Worm (Caenorhabditis elegans): ENCODE measurements around the gene ZC84.1.

The ZC84.1 gene

ce11 chrIII:9239983-9240382 lies 33.9 kb upstream of the ZC84.1 start, which contains the start of gene saeg-2 (continued):
- no peak for TF ChIP-seq egl-27 (tag; optimal IDR thresholded peaks at IDR 0.05)
- no peak for TF ChIP-seq zag-1 (tag; optimal IDR thresholded peaks at IDR 0.05)
- TF ChIP-seq ceh-8 (GFP tag; optimal IDR thresholded peaks at IDR 0.05): no peak
- TF ChIP-seq F16B12.6 (tag; optimal IDR thresholded peaks at IDR 0.05): no peak
- no peak for TF ChIP-seq aly-2 (tag; optimal IDR thresholded peaks at IDR 0.05)
- no peak for TF ChIP-seq ztf-11 (tag; optimal IDR thresholded peaks at IDR 0.05)
- TF ChIP-seq snpc-4 (tag; optimal IDR thresholded peaks at IDR 0.05): no peak
- TF ChIP-seq pax-3 (tag; optimal IDR thresholded peaks at IDR 0.05): no peak
- TF ChIP-seq dpl-1 (GFP tag; optimal IDR thresholded peaks at IDR 0.05): peak in 1 of 3 experiments; percentile 26
- TF ChIP-seq alr-1 (tag; optimal IDR thresholded peaks at IDR 0.05; ENCODE audit: borderline replicate concordance): no peak
- peak; percentile 14 for TF ChIP-seq tbx-2 (tag; optimal IDR thresholded peaks at IDR 0.05)
- no peak for TF ChIP-seq lir-3 (tag; optimal IDR thresholded peaks at IDR 0.05; ENCODE audit: poor library complexity)
- no peak for TF ChIP-seq hlh-4 (tag; optimal IDR thresholded peaks at IDR 0.05)
- peak; percentile 41 for TF ChIP-seq nhr-71 (tag; optimal IDR thresholded peaks at IDR 0.05)
- no peak for TF ChIP-seq ceh-63 (GFP tag; optimal IDR thresholded peaks at IDR 0.05)
- no peak for TF ChIP-seq unc-86 (tag; optimal IDR thresholded peaks at IDR 0.05)
- TF ChIP-seq unc-130 (tag; optimal IDR thresholded peaks at IDR 0.05): no peak
- no peak for TF ChIP-seq nhr-84 (tag; optimal IDR thresholded peaks at IDR 0.05)
- no peak for TF ChIP-seq zip-4 (GFP tag; optimal IDR thresholded peaks at IDR 0.05)
- TF ChIP-seq irx-1 (tag; optimal IDR thresholded peaks at IDR 0.05): no peak
- TF ChIP-seq lin-13 (GFP tag; optimal IDR thresholded peaks at IDR 0.05): no peak
- TF ChIP-seq pag-3 (tag; optimal IDR thresholded peaks at IDR 0.05; ENCODE audit: borderline replicate concordance, insufficient read depth): no peak
- no peak for TF ChIP-seq nhr-77 (tag; optimal IDR thresholded peaks at IDR 0.05)
- no peak for TF ChIP-seq sox-4 (tag; optimal IDR thresholded peaks at IDR 0.05)
- peak; percentile 7 for TF ChIP-seq nhr-20 (tag; optimal IDR thresholded peaks at IDR 0.05)
- peak; percentile 76 for TF ChIP-seq lin-14 (GFP tag; optimal IDR thresholded peaks at IDR 0.05)
- TF ChIP-seq pqm-1 (tag; optimal IDR thresholded peaks at IDR 0.05): no peak
- peak; percentile 3 for TF ChIP-seq xbp-1 (tag; optimal IDR thresholded peaks at IDR 0.05)
- no peak for TF ChIP-seq aha-1 (tag; optimal IDR thresholded peaks at IDR 0.05)
- peak; percentile 35 to 64 for TF ChIP-seq lsy-2 (tag; optimal IDR thresholded peaks at IDR 0.05)
- TF ChIP-seq swsn-7 (tag; optimal IDR thresholded peaks at IDR 0.05): peak; percentile 38
- no peak for TF ChIP-seq nhr-19 (GFP tag; conservative IDR thresholded peaks at IDR 0.05)
- no peak for TF ChIP-seq C04F5.9 (tag; optimal IDR thresholded peaks at IDR 0.05)
- peak; percentile 47 for TF ChIP-seq blmp-1 (tag; optimal IDR thresholded peaks at IDR 0.05)
- TF ChIP-seq nhr-85 (tag): peak; percentile 39
- peak; percentile 5 for TF ChIP-seq nhr-47 (tag; optimal IDR thresholded peaks at IDR 0.05)
- TF ChIP-seq hpl-2 (GFP tag; optimal IDR thresholded peaks at IDR 0.05): no peak
- no peak for TF ChIP-seq unc-98 (GFP tag; IDR thresholded peaks at IDR 0.05)
- TF ChIP-seq snu-23 (GFP tag; optimal IDR thresholded peaks at IDR 0.05): peak; percentile 62
- TF ChIP-seq elt-2 (tag; optimal IDR thresholded peaks at IDR 0.05): no peak
- no peak for TF ChIP-seq elt-3 (tag; optimal IDR thresholded peaks at IDR 0.05)

- no peak for TF ChIP-seq nhr-11 (tag; optimal IDR thresholded peaks at IDR 0.05)
- TF ChIP-seq efl-1 (optimal IDR thresholded peaks at IDR 0.05): no peak
- TF ChIP-seq efl-1 (GFP tag; optimal IDR thresholded peaks at IDR 0.05 in 1 of 2): peak in 1 of 2 experiments; percentile 72
- TF ChIP-seq zag-1 (tag; optimal IDR thresholded peaks at IDR 0.05): no peak
- TF ChIP-seq elt-2 (tag; optimal IDR thresholded peaks at IDR 0.05): peak; percentile 44
- no peak for TF ChIP-seq mef-2 (tag; optimal IDR thresholded peaks at IDR 0.05)
Observed at ce11 chrIII:9237626-9238025, 31.5 kb upstream of the ZC84.1 start.

Measured in whole organism, L1 larva.